Worm (Caenorhabditis elegans) whole organism, early embryonic: Measurements from ENCODE around the gene irld-9.

Source experiments
- B0310.2 ChIP-seq: sonication (generic microtip); optimal IDR thresholded peaks from 2 replicates; lab custom pipeline; 2016; ENCODE audit warnings: mild to moderate bottlenecking, missing genetic modification characterization, missing compliant biosample characterization
- F13C5.2 ChIP-seq: sonication (generic microtip); optimal IDR thresholded peaks from 2 replicates; lab custom pipeline; 2017; ENCODE audit warnings: mild to moderate bottlenecking, missing genetic modification characterization, inconsistent platforms, missing compliant biosample characterization
- aly-1 ChIP-seq: sonication (generic microtip); optimal IDR thresholded peaks from 2 replicates; lab custom pipeline; 2016; ENCODE audit warnings: missing genetic modification characterization, missing compliant biosample characterization
- ama-1 ChIP-seq: fragments of 150-350 bp; optimal IDR thresholded peaks from 2 replicates; lab custom pipeline; 2014
- ceh-13 ChIP-seq: fragments of 200-800 bp; sonication (Bioruptor generic); optimal IDR thresholded peaks from 2 replicates; lab custom pipeline; 2018; ENCODE audit warnings: mild to moderate bottlenecking, missing genetic modification characterization, missing compliant biosample characterization
- ceh-36 ChIP-seq: sonication (generic microtip); optimal IDR thresholded peaks from 2 replicates; lab custom pipeline; 2016; ENCODE audit warnings: missing genetic modification characterization, inconsistent platforms, missing compliant biosample characterization
- ets-7 ChIP-seq: sonication (generic microtip); optimal IDR thresholded peaks from 2 replicates; lab custom pipeline; 2016; ENCODE audit warnings: missing genotype, missing genetic modification characterization, missing compliant biosample characterization
- flt-1 ChIP-seq: fragments of 200-800 bp; sonication (Bioruptor generic); IDR thresholded peaks from 2 replicates; pipeline ENCODE4 v1.3.6; 2022; ENCODE audit warnings: missing genetic modification characterization, missing compliant biosample characterization
- hmbx-1 ChIP-seq: sonication (generic microtip); optimal IDR thresholded peaks from 2 replicates; lab custom pipeline; 2016; ENCODE audit warnings: mild to moderate bottlenecking, missing genetic modification characterization, missing compliant biosample characterization
- hmg-4 ChIP-seq: fragments of 200-800 bp; sonication (Bioruptor generic); optimal IDR thresholded peaks from 2 replicates; lab custom pipeline; 2018; ENCODE audit warnings: mild to moderate bottlenecking, missing genetic modification characterization, missing compliant biosample characterization
- hnd-1 ChIP-seq: sonication (generic microtip); optimal IDR thresholded peaks from 2 replicates; lab custom pipeline; 2016; ENCODE audit warnings: missing genetic modification characterization, missing compliant biosample characterization
- pes-1 ChIP-seq: fragments of 200-800 bp; sonication (Bioruptor generic); IDR thresholded peaks from 2 replicates; pipeline ENCODE4 v1.3.6; 2022; ENCODE audit warnings: missing genetic modification reagents, missing genetic modification characterization, missing compliant biosample characterization
- scrt-1 ChIP-seq: fragments of 200-800 bp; sonication (Bioruptor generic); IDR thresholded peaks from 2 replicates; pipeline ENCODE4 v1.3.6; 2022; ENCODE audit warnings: missing genetic modification characterization, missing compliant biosample characterization
- sea-1 ChIP-seq: fragments of 200-800 bp; sonication (Bioruptor generic); conservative IDR thresholded peaks from 2 replicates; pipeline ENCODE4 v1.3.6; 2022; ENCODE audit warnings: missing genetic modification characterization, missing compliant biosample characterization
- tbx-11 ChIP-seq: fragments of 200-800 bp; sonication (Bioruptor generic); IDR thresholded peaks from 2 replicates; pipeline ENCODE4 v1.3.6; 2022; ENCODE audit warnings: missing genetic modification characterization, missing compliant biosample characterization
- tbx-37 ChIP-seq: fragments of 200-800 bp; sonication (Bioruptor generic); conservative IDR thresholded peaks from 2 replicates; pipeline ENCODE4 v1.3.6; 2022; ENCODE audit warnings: missing genetic modification reagents, missing genetic modification characterization, missing compliant biosample characterization
- tra-4 ChIP-seq: sonication (generic microtip); optimal IDR thresholded peaks from 2 replicates; lab custom pipeline; 2017; ENCODE audit warnings: missing genetic modification characterization, missing compliant biosample characterization

irld-9 gene

DNA sequence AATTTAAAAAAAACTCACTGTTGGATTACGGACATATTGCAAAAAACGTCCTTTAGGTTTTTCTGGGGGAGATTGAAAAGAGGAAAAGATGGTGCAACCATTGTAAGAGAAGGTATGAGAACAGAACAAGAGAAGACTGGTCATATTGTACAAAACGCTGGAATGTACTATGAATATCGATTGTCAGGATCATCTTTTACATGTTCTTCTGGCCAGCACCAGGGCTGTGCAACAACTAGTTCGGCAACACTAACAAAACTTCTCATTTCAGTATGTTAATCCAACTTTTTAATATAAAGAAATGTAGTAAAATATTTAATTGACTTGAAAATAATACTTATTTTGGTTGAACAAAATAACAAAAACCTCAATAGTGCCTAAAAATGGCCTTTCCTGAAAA lies 35.4 kb downstream of the irld-9 start, which contains the start of gene fbxb-47:
TSS of gene fbxb-47 (minus strand) at position 101 of the 400 bp plus-strand sequence.
- TF ChIP-seq tbx-11 (GFP tag; lab: Robert Waterston, UW): no peak
- TF ChIP-seq pes-1 (GFP tag; lab: Robert Waterston, UW): no peak
- TF ChIP-seq aly-1 (tag; lab: Kevin White, UChicago): no peak

DNA sequence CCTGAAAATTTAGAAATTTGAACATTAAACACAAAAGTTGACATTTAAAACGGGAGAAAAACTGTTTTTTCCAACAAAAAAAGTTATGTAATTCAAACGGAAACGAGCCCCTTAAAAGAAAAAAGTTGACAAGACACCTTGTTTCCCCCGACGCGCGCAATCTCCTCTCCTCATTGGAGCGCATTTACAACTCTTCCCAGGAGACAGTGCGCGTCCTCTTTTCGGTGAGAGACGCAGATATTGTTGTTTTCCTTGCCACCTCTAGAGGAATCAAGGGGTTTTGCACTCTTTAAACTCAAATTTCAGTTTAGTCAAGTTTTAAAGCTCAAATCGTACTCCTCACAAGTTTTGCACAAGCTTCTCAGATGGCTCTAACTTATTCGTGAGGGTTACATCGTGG lies 42.9 kb downstream of the irld-9 start, which contains the start of gene F58E1.13:
TSS of gene F58E1.13 (minus strand) at position 12 of the 400 bp plus-strand sequence.
- no peak for TF ChIP-seq F13C5.2 (tag; lab: Kevin White, UChicago)
- TF ChIP-seq scrt-1: no peak
- TF ChIP-seq sea-1 (GFP tag; lab: Robert Waterston, UW): no peak
- no peak for TF ChIP-seq tbx-11 (GFP tag; lab: Robert Waterston, UW)
- TF ChIP-seq ets-7 (tag; lab: Kevin White, UChicago): no peak
- TF ChIP-seq B0310.2: no peak
- no peak for TF ChIP-seq ceh-13 (GFP tag; lab: Kevin White, UChicago)
- TF ChIP-seq hmg-4 (GFP tag; lab: Kevin White, UChicago): no peak
- no peak for TF ChIP-seq flt-1 (GFP tag; lab: Robert Waterston, UW)
- no peak for TF ChIP-seq tra-4 (tag; lab: Kevin White, UChicago)
- TF ChIP-seq hmbx-1 (tag; lab: Kevin White, UChicago): no peak
- no peak for TF ChIP-seq pes-1 (GFP tag; lab: Robert Waterston, UW)
- no peak for TF ChIP-seq aly-1 (tag; lab: Kevin White, UChicago)
- no peak for TF ChIP-seq tbx-37 (GFP tag; lab: Robert Waterston, UW)
- TF ChIP-seq ceh-36 (tag; lab: Kevin White, UChicago): no peak
- TF ChIP-seq hnd-1 (tag; lab: Kevin White, UChicago): no peak
- no peak for TF ChIP-seq ama-1

DNA sequence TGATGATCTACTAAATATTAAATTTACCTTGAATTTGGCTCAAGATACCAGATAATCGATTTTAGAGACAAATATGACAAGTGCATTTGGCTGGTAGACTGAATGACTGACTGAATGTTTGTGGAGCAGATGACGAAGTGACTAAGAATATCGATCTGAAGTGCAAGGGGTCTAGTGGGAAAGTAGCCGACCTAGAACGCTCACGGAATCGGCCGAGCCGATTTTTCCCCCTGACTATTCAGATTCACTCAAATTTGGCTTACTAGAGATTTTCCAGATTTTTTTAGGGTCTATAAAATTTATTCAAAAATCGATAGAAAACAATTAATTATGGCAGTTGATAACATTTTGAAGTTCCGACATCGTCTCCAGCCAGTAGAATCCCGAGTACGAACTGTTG lies 44.2 kb downstream of the irld-9 start, which contains the start of gene fbxc-26:
TSS of gene fbxc-26 (minus strand) at position 101 of the 400 bp plus-strand sequence.
- TF ChIP-seq scrt-1 (no peak), ama-1 (no peak), hnd-1 (tag; lab: Kevin White, UChicago) (no peak), tra-4 (tag; lab: Kevin White, UChicago) (no peak), tbx-11 (GFP tag; lab: Robert Waterston, UW) (no peak), B0310.2 (no peak), ceh-36 (tag; lab: Kevin White, UChicago) (no peak), aly-1 (tag; lab: Kevin White, UChicago) (no peak), flt-1 (GFP tag; lab: Robert Waterston, UW) (no peak), ets-7 (tag; lab: Kevin White, UChicago) (no peak), F13C5.2 (tag; lab: Kevin White, UChicago) (no peak)

DNA sequence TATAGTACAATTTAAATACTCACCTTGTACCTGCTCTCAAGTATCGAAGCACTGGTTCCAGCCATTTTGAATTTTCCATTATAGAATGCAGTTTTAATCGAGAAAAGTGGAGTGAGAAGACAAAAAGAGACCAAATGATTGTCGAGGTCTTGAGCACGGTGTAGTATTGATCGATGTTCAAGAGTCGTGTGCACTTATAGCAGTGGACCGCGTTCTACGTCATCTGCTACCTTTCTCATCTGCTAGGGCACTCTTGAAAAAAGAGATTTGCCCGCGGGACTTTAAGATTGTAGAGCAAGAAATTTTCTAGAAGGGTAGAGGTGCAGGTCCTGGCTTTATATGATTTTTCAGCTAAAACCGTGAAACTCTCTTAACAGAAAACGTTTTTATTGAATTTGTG lies 45.9 kb downstream of the irld-9 start, which contains the start of gene fbxc-21:
TSS of gene fbxc-21 (minus strand) at position 101 of the 400 bp plus-strand sequence.
- TF ChIP-seq F13C5.2 (tag; lab: Kevin White, UChicago): no peak
- TF ChIP-seq pes-1 (GFP tag; lab: Robert Waterston, UW): no peak
- TF ChIP-seq aly-1 (tag; lab: Kevin White, UChicago): no peak
- no peak for TF ChIP-seq sea-1 (GFP tag; lab: Robert Waterston, UW)
- no peak for TF ChIP-seq tbx-11 (GFP tag; lab: Robert Waterston, UW)
- no peak for TF ChIP-seq scrt-1
- no peak for TF ChIP-seq hnd-1 (tag; lab: Kevin White, UChicago)
- no peak for TF ChIP-seq tra-4 (tag; lab: Kevin White, UChicago)
- no peak for TF ChIP-seq B0310.2
- TF ChIP-seq tbx-37 (GFP tag; lab: Robert Waterston, UW): no peak
- no peak for TF ChIP-seq hmg-4 (GFP tag; lab: Kevin White, UChicago)
- no peak for TF ChIP-seq flt-1 (GFP tag; lab: Robert Waterston, UW)
- no peak for TF ChIP-seq ets-7 (tag; lab: Kevin White, UChicago)
- TF ChIP-seq ama-1: no peak
- no peak for TF ChIP-seq ceh-36 (tag; lab: Kevin White, UChicago)
- TF ChIP-seq hmbx-1 (tag; lab: Kevin White, UChicago): no peak
- TF ChIP-seq ceh-13 (GFP tag; lab: Kevin White, UChicago): no peak

DNA sequence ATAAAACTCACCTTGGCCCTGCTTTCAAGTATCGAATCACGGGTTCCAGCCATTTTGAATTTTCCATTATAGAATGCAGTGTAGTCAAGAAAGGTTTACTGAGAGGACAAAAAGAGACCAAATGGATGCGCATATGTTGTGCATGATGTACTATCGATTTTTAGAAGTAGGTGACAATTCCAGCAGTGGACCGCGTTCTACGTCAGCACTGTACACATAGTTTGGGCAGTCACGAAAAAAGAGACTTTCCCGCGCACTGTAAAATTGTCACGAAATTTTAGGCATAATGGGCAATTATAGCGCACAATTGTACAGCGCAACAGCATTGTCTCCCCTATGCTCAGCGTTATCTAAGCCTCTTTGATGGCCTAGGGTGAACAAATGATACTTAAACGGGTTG lies 47.7 kb downstream of the irld-9 start, which contains the start of gene fbxc-22:
TSS of gene fbxc-22 (minus strand) at position 101 of the 400 bp plus-strand sequence.
- no peak for TF ChIP-seq tra-4 (tag; lab: Kevin White, UChicago)
- TF ChIP-seq ceh-13 (GFP tag; lab: Kevin White, UChicago): no peak
- no peak for TF ChIP-seq aly-1 (tag; lab: Kevin White, UChicago)
- no peak for TF ChIP-seq hmbx-1 (tag; lab: Kevin White, UChicago)
- TF ChIP-seq flt-1 (GFP tag; lab: Robert Waterston, UW): no peak
- no peak for TF ChIP-seq tbx-37 (GFP tag; lab: Robert Waterston, UW)
- no peak for TF ChIP-seq scrt-1
- no peak for TF ChIP-seq hnd-1 (tag; lab: Kevin White, UChicago)
- TF ChIP-seq ets-7 (tag; lab: Kevin White, UChicago): no peak
- TF ChIP-seq tbx-11 (GFP tag; lab: Robert Waterston, UW): no peak
- no peak for TF ChIP-seq ama-1
- TF ChIP-seq F13C5.2 (tag; lab: Kevin White, UChicago): no peak
- no peak for TF ChIP-seq B0310.2

DNA sequence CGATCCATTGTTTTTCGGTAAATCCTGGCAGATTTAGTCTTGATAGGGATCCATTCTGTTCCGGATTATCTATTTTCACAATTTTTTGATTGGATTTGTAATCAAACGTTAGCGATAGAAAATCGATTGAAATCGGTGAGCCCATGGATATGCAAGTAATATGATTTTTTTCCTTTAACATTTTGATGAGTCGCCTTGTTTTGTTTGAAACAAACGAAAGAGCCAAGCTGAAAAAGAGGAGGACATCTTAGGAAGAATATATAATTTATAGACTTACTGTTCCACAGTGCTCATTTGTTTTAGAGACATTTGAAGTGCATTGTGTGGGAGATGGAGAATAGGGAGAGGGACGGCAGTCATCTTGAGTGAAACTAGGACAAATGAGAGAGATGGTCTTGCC lies 49.9 kb downstream of the irld-9 start, which contains the start of the genes fbxb-18 and fbxb-19:
TSS of gene fbxb-18 (minus strand) at position 101 of the 400 bp plus-strand sequence.
TSS of gene fbxb-19 (minus strand) at position 369 of the 400 bp plus-strand sequence.
- no peak for TF ChIP-seq scrt-1
- no peak for TF ChIP-seq pes-1 (GFP tag; lab: Robert Waterston, UW)
- TF ChIP-seq ceh-13 (GFP tag; lab: Kevin White, UChicago): no peak
- no peak for TF ChIP-seq ama-1
- no peak for TF ChIP-seq hnd-1 (tag; lab: Kevin White, UChicago)
- no peak for TF ChIP-seq sea-1 (GFP tag; lab: Robert Waterston, UW)
- no peak for TF ChIP-seq ceh-36 (tag; lab: Kevin White, UChicago)
- no peak for TF ChIP-seq tbx-37 (GFP tag; lab: Robert Waterston, UW)
